Fruit fly (Drosophila melanogaster): ENCODE data around the gene CG7878.

The CG7878 gene

DNA sequence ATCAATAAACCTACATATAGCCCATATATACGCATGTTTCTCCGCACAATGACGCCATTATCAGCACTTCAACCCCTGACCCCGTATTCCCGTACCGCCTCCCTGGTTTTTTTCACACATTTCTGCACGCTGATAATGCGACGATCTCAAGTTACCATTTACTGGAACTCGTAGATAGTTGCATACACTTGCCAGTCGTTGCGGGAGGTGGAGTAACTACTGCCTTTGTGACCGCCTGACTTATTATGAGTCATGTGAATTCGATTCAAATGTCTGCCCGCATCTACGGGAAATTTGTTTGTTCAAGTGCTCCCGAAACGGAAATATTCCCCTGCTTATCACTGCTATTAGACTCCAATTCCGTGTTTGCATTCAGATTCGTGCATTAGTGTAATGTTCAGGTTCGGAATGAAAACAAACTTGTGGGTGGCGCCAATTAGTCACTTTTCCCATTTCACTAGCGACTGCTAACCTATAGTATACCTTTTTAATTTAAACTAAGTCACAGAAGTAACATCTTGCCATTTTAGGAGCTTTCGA lies 4.7 kb downstream of the CG7878 start:
- no peak for TF ChIP-seq Clk (GFP tag; optimal IDR thresholded peaks at IDR 0.05)
- peak; percentile 15 for TF ChIP-seq cic (GFP tag; optimal IDR thresholded peaks at IDR 0.05)
- TF ChIP-seq tj (GFP tag; optimal IDR thresholded peaks at IDR 0.05) = no peak
- TF ChIP-seq bab1 (GFP tag; optimal IDR thresholded peaks at IDR 0.05) = no peak
- TF ChIP-seq kay (GFP tag; ENCODE audit: borderline replicate concordance) = peak; percentile 90
- TF ChIP-seq CG7045 (GFP tag; optimal IDR thresholded peaks at IDR 0.05) = no peak

DNA sequence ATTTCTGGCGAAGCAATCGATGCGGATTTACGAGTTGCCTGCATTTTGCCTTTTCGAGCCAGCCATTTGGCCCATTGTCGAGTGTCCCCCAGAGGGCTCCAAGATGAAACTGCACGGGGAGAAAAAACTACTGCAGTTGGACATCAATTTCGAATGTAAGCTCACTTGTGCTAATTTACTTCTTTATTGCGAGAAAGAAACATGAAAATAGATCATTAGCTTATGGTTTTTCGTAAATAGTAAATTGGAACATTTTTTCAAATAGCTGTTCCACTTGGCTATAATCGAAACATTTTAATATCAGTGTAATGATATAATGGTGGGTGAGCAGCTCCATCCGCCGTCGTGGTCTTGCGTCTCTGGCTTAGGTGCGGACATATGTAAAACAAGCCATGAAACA lies 9.9 kb downstream of the CG7878 start:
- TF ChIP-seq CG14711 (tag; optimal IDR thresholded peaks at IDR 0.05) = no peak
- no peak for TF ChIP-seq kay (GFP tag; ENCODE audit: borderline replicate concordance)
- no peak for TF ChIP-seq CG1620 (GFP tag; optimal IDR thresholded peaks at IDR 0.05)
- no peak for TF ChIP-seq cnc (optimal IDR thresholded peaks at IDR 0.05)
- no peak for TF ChIP-seq Clk (GFP tag; optimal IDR thresholded peaks at IDR 0.05)
- no peak for TF ChIP-seq CG11617 (GFP tag; optimal IDR thresholded peaks at IDR 0.05)
- no peak for TF ChIP-seq tj (GFP tag; optimal IDR thresholded peaks at IDR 0.05)
- no peak for TF ChIP-seq Hr96 (GFP tag; optimal IDR thresholded peaks at IDR 0.05)
- TF ChIP-seq Mnt (GFP tag; optimal IDR thresholded peaks at IDR 0.05) = no peak
- TF ChIP-seq ovo (GFP tag; optimal IDR thresholded peaks at IDR 0.05) = no peak
- TF ChIP-seq cic (GFP tag; optimal IDR thresholded peaks at IDR 0.05) = no peak
- TF ChIP-seq CG5204 (GFP tag; optimal IDR thresholded peaks at IDR 0.05) = no peak
- TF ChIP-seq Crg-1 (GFP tag; optimal IDR thresholded peaks at IDR 0.05) = no peak
- no peak for TF ChIP-seq CG7045 (GFP tag; optimal IDR thresholded peaks at IDR 0.05)

DNA sequence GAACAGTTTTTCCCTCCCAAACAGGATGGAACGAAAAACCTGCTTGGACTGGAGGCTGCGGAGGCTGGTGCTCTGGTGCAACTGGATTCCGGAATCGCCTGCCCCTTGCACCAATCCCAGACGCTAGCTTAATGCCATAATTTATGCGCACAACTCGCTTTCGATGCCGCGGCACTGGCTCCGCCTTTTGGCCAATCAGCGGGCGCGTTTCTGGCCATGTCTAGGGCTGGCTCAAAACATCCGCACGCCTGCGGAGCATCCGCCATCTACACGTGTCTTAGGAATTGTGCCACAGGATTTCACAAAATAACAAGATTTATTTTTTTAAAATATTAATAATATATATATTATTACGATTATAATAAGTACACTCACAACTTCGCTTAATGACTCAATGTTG lies 12.0 kb downstream of the CG7878 start:
- TF ChIP-seq kay (GFP tag; ENCODE audit: borderline replicate concordance) (no peak), Clk (GFP tag; optimal IDR thresholded peaks at IDR 0.05) (no peak), cnc (optimal IDR thresholded peaks at IDR 0.05) (no peak), Crg-1 (GFP tag; optimal IDR thresholded peaks at IDR 0.05) (no peak), CG11617 (GFP tag; optimal IDR thresholded peaks at IDR 0.05) (no peak), CG12768 (GFP tag; optimal IDR thresholded peaks at IDR 0.05) (no peak)

DNA sequence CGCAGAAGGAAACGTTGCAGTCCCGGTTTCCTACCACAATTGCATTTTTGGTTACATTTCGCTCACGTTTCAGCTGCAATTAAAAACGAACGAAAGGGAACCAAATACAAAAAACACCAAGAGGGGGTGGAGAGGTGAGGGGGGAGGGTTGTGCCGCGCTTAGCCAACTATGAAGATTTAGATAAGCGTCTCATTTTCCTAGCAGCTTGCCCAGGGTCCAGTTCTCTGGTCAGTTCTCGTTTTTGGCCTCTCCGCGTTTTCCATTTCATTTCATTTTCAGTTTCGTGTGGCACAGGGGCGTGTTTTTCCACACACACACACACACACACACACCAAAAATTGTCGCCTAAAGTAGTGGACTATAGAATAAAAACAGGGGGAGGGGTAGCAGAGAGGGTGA lies 15.6 kb downstream of the CG7878 start:
- TF ChIP-seq tj (GFP tag; optimal IDR thresholded peaks at IDR 0.05) = peak; percentile 3
- TF ChIP-seq CG5204 (GFP tag; optimal IDR thresholded peaks at IDR 0.05) = no peak

DNA sequence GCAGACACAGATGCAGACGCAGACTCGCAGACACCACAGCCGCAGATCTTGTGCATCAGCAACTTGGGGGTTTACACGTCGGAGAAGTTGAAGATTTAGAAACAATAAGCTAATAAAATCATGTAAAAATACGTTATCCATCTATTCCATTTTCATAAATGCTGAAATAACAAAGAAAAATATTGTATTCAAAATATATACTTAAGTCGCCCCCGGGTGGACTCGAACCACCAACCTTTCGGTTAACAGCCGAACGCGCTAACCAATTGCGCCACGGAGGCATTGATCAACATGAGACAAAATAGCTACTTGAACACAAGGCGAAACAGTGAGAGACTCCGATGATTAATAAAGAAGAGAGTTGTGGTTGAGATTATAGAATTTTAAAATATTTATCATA lies 16.8 kb downstream of the CG7878 start:
- TF ChIP-seq bab1 (GFP tag; optimal IDR thresholded peaks at IDR 0.05) = peak; percentile 44
- no peak for TF ChIP-seq CG12768 (GFP tag; optimal IDR thresholded peaks at IDR 0.05)
- TF ChIP-seq toe (GFP tag; optimal IDR thresholded peaks at IDR 0.05) = no peak
- TF ChIP-seq CG14711 (tag; optimal IDR thresholded peaks at IDR 0.05) = no peak

DNA sequence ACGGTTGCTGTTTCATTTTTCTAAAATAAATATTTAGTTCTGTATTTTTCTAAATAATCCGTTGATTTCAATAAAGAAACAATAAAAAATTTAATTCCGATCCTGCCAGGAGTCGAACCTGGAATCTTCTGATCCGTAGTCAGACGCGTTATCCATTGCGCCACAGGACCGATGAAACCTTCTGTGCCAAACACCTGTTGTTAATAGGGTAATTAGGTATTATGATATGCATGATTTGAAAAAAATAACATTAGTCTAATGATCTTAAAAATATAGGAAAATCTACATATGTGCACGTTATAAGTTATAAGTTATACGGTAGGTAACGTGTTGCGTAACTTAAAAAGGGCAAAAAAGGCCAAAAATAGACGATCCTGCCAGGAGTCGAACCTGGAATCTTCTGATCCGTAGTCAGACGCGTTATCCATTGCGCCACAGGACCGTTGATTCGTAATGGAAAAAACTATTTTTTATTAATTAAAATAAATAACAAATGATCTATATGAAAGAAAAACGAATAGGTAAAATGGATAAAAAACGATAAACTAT lies 17.4 kb downstream of the CG7878 start:
- TF ChIP-seq CG12768 (GFP tag; optimal IDR thresholded peaks at IDR 0.05) (no peak), CG7101 (tag; optimal IDR thresholded peaks at IDR 0.05) (no peak), Hr96 (GFP tag; optimal IDR thresholded peaks at IDR 0.05) (no peak), Clk (GFP tag; optimal IDR thresholded peaks at IDR 0.05) (no peak), CG11617 (GFP tag; optimal IDR thresholded peaks at IDR 0.05) (no peak), pad (GFP tag; optimal IDR thresholded peaks at IDR 0.05) (no peak), tj (GFP tag; optimal IDR thresholded peaks at IDR 0.05) (no peak)

DNA sequence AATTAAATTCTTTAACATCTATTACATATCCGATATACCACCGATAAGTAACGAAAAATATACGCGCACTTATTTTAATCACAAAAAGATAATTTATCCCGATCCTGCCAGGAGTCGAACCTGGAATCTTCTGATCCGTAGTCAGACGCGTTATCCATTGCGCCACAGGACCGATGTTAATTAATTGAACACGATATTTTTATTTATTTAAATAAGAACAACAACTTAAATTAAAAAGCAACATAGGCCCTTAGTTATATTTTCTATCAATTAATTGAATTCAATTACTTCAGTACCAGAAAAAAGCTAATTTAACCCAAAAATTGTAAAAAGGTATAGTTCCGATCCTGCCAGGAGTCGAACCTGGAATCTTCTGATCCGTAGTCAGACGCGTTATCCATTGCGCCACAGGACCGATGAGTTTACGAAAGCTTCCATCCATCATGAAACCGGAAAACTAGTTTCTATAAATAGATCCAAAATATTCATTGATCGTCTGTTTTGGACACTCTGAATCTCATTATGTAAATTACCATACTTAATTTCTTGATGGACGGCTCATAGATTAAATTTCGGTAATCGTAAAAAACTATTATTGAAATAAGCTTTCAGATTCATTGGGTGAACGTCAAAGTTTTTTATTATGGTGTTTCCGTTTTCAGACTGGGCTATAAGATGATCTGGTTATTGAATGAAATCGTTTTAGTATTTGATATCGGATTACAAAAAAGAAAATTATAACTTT lies 18.3 kb downstream of the CG7878 start:
- no peak for TF ChIP-seq CG7101 (tag; optimal IDR thresholded peaks at IDR 0.05)
- TF ChIP-seq Mnt (GFP tag; optimal IDR thresholded peaks at IDR 0.05) = no peak
- TF ChIP-seq Clk (GFP tag; optimal IDR thresholded peaks at IDR 0.05) = no peak

DNA sequence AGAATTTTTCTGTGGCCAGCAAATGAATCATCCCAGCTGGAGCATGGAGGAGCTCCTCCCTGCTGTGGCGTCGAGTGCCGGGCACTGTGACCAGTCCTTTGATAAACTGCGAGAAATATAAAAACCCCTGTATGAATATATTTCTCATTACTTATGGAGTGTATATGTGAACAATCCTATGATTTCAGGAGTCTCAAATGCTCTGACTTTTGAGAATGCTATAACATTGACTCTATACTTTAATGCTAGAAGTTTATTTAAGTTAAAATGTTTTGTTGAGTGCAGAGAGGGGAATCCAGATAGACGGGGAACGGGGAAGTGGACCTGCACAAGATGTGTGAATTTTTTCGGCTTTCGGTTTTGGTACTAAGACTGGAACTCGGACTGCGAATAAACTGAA lies 19.6 kb downstream of the CG7878 start:
- TF ChIP-seq CG5204 (GFP tag; optimal IDR thresholded peaks at IDR 0.05) (no peak), cic (GFP tag; optimal IDR thresholded peaks at IDR 0.05) (no peak), toe (GFP tag; optimal IDR thresholded peaks at IDR 0.05) (no peak), tj (GFP tag; optimal IDR thresholded peaks at IDR 0.05) (no peak), CG11617 (GFP tag; optimal IDR thresholded peaks at IDR 0.05) (no peak), CG12768 (GFP tag; optimal IDR thresholded peaks at IDR 0.05) (no peak), Crg-1 (GFP tag; optimal IDR thresholded peaks at IDR 0.05) (no peak), cnc (optimal IDR thresholded peaks at IDR 0.05) (no peak), CG1620 (GFP tag; optimal IDR thresholded peaks at IDR 0.05) (no peak), bab1 (GFP tag; optimal IDR thresholded peaks at IDR 0.05) (no peak), pad (GFP tag; optimal IDR thresholded peaks at IDR 0.05) (no peak), CG33017 (tag; optimal IDR thresholded peaks at IDR 0.05) (no peak)
